Worm (Caenorhabditis elegans) whole organism, L4 larva: ENCODE data around the gene F13H6.5.

Source experiments
- Y105C5A.15 ChIP-seq: fragments of 200-800 bp; sonication (Bioruptor generic); IDR thresholded peaks from 2 replicates; pipeline ENCODE4 v1.3.6; 2022; ENCODE audit warnings: missing genetic modification characterization, missing compliant biosample characterization
- ZK337.2 ChIP-seq: fragments of 200-800 bp; sonication (Bioruptor generic); IDR thresholded peaks from 2 replicates; pipeline ENCODE4 v1.3.6; 2022; ENCODE audit warnings: missing genetic modification reagents, missing genetic modification characterization, missing compliant biosample characterization
- aha-1 ChIP-seq: fragments of 150-350 bp; peaks from one replicate; lab custom pipeline; 2014; ENCODE audit warnings: missing biosample characterization, missing genetic modification characterization
- ceh-32 ChIP-seq: sonication (generic microtip); optimal IDR thresholded peaks from 2 replicates; lab custom pipeline; 2016; ENCODE audit warnings: mild to moderate bottlenecking, missing genetic modification characterization, missing compliant biosample characterization; ENCODE audit not compliant: poor library complexity
- ceh-82 ChIP-seq: sonication (generic microtip); optimal IDR thresholded peaks from 2 replicates; lab custom pipeline; 2017; ENCODE audit warnings: missing biosample characterization, missing genetic modification characterization
- cey-2 ChIP-seq: sonication (generic microtip); optimal IDR thresholded peaks from 3 replicates; lab custom pipeline; 2017; ENCODE audit warnings: missing genetic modification characterization, mild to moderate bottlenecking, missing compliant biosample characterization, antibody characterized with exemption, borderline replicate concordance; ENCODE audit not compliant: insufficient read depth
- daf-16 ChIP-seq, 3 experiments: sonication (generic microtip); optimal IDR thresholded peaks; 2 replicates each; lab custom pipeline; 2016 to 2017; ENCODE audit warnings: missing genetic modification characterization in 3 of 3, missing genetic modification reagents in 3 of 3, mild to moderate bottlenecking in 2 of 3, missing compliant biosample characterization in 2 of 3, missing biosample characterization in 1 of 3, moderate library complexity in 1 of 3
- dmd-6 ChIP-seq: fragments of 200-800 bp; sonication (Bioruptor generic); IDR thresholded peaks from 2 replicates; pipeline ENCODE4 v1.3.6; 2022; ENCODE audit warnings: missing genetic modification reagents, missing genetic modification characterization, missing compliant biosample characterization
- dmd-8 ChIP-seq: fragments of 200-800 bp; sonication (Bioruptor generic); IDR thresholded peaks from 2 replicates; pipeline ENCODE4 v1.3.6; 2022; ENCODE audit warnings: missing genetic modification characterization, missing compliant biosample characterization
- dve-1 ChIP-seq: sonication (generic microtip); optimal IDR thresholded peaks from 2 replicates; lab custom pipeline; 2017; ENCODE audit warnings: antibody characterized with exemption, mild to moderate bottlenecking, missing genetic modification characterization, missing compliant biosample characterization; ENCODE audit not compliant: insufficient read depth
- hif-1 ChIP-seq, 2 experiments: sonication (generic microtip); optimal IDR thresholded peaks; 2 replicates each; lab custom pipeline; 2016 to 2017; ENCODE audit warnings: missing compliant biosample characterization in 2 of 2, missing genetic modification characterization in 2 of 2, missing genetic modification reagents in 2 of 2, missing genotype in 2 of 2, mild to moderate bottlenecking in 1 of 2
- hlh-11 ChIP-seq: fragments of 200-800 bp; sonication (Bioruptor generic); optimal IDR thresholded peaks from 2 replicates; lab custom pipeline; 2018; ENCODE audit warnings: mild to moderate bottlenecking, missing genetic modification characterization, missing compliant biosample characterization
- hlh-30 ChIP-seq: sonication (generic microtip); optimal IDR thresholded peaks from 2 replicates; lab custom pipeline; 2017; ENCODE audit warnings: antibody characterized with exemption, mild to moderate bottlenecking, missing genetic modification characterization, missing compliant biosample characterization; ENCODE audit not compliant: insufficient read depth
- lin-29 ChIP-seq: fragments of 200-800 bp; sonication (Bioruptor generic); IDR thresholded peaks from 2 replicates; pipeline ENCODE4 v1.3.6; 2022; ENCODE audit warnings: missing genetic modification reagents, missing genetic modification characterization, missing compliant biosample characterization
- madf-9 ChIP-seq: fragments of 200-800 bp; sonication (Bioruptor generic); conservative IDR thresholded peaks from 2 replicates; pipeline ENCODE4 v1.3.6; 2022; ENCODE audit warnings: missing genetic modification reagents, missing genetic modification characterization, missing compliant biosample characterization
- mep-1 ChIP-seq: fragments of 150-350 bp; sonication (generic microtip); optimal IDR thresholded peaks from 3 replicates; lab custom pipeline; 2014; ENCODE audit warnings: missing biosample characterization, missing genetic modification characterization
- mes-2 ChIP-seq: sonication (generic microtip); optimal IDR thresholded peaks from 2 replicates; lab custom pipeline; 2016; ENCODE audit warnings: missing genotype, mild to moderate bottlenecking, missing genetic modification characterization, missing compliant biosample characterization; ENCODE audit not compliant: poor library complexity, severe bottlenecking
- mxl-3 ChIP-seq: fragments of 200-800 bp; sonication (Bioruptor generic); optimal IDR thresholded peaks from 2 replicates; lab custom pipeline; 2018; ENCODE audit warnings: mild to moderate bottlenecking, missing genetic modification characterization, missing compliant biosample characterization
- nhr-102 ChIP-seq: sonication (generic microtip); optimal IDR thresholded peaks from 2 replicates; lab custom pipeline; 2016; ENCODE audit warnings: mild to moderate bottlenecking, missing genetic modification characterization, moderate library complexity, missing compliant biosample characterization
- nhr-11 ChIP-seq: fragments of 150-350 bp; optimal IDR thresholded peaks from 2 replicates; lab custom pipeline; 2014; ENCODE audit warnings: missing biosample characterization, missing genetic modification characterization
- nhr-28 ChIP-seq: fragments of 150-350 bp; optimal IDR thresholded peaks from 2 replicates; lab custom pipeline; 2014; ENCODE audit warnings: missing biosample characterization, missing genetic modification characterization
- nhr-6 ChIP-seq: fragments of 150-350 bp; optimal IDR thresholded peaks from 2 replicates; lab custom pipeline; 2014; ENCODE audit warnings: missing biosample characterization, missing genetic modification characterization
- nhr-77 ChIP-seq: fragments of 150-350 bp; optimal IDR thresholded peaks from 2 replicates; lab custom pipeline; 2014; ENCODE audit warnings: missing biosample characterization, missing genetic modification characterization
- pqm-1 ChIP-seq: sonication (generic microtip); optimal IDR thresholded peaks from 2 replicates; lab custom pipeline; 2017; ENCODE audit warnings: missing biosample characterization, missing genetic modification characterization
- set-16 ChIP-seq: fragments of 200-800 bp; sonication (Bioruptor generic); IDR thresholded peaks from 2 replicates; pipeline ENCODE4 v1.3.6; 2022; ENCODE audit warnings: missing genetic modification reagents, missing genetic modification characterization, missing compliant biosample characterization
- spr-1 ChIP-seq: sonication (generic microtip); optimal IDR thresholded peaks from 2 replicates; lab custom pipeline; 2016; ENCODE audit warnings: mild to moderate bottlenecking, missing genetic modification characterization, missing compliant biosample characterization
- spr-3 ChIP-seq: fragments of 200-800 bp; sonication (Bioruptor generic); optimal IDR thresholded peaks from 2 replicates; lab custom pipeline; 2018; ENCODE audit warnings: mild to moderate bottlenecking, missing genetic modification characterization, missing compliant biosample characterization
- tra-1 ChIP-seq: fragments of 200-800 bp; sonication (Bioruptor generic); IDR thresholded peaks from 2 replicates; pipeline ENCODE4 v1.3.6; 2022; ENCODE audit warnings: missing genetic modification reagents, missing genetic modification characterization, missing compliant biosample characterization
- unc-130 ChIP-seq: sonication (generic microtip); optimal IDR thresholded peaks from 2 replicates; lab custom pipeline; 2016; ENCODE audit warnings: missing genetic modification reagents, missing genetic modification characterization, missing compliant biosample characterization
- unc-62 ChIP-seq, 3 experiments: fragments of 150-350 bp in 1 of 3; sonication (generic microtip); optimal IDR thresholded peaks in 2 of 3; peaks in 1 of 3; 1 replicate in 1 of 3; 2 replicates in 2 of 3; lab custom pipeline; 2014 to 2017; ENCODE audit warnings: missing biosample characterization in 3 of 3, missing genetic modification characterization in 3 of 3, missing genetic modification reagents in 3 of 3, missing genotype in 1 of 3
- zip-2 ChIP-seq: fragments of 150-350 bp; optimal IDR thresholded peaks from 2 replicates; lab custom pipeline; 2014; ENCODE audit warnings: missing biosample characterization, missing genetic modification characterization

The F13H6.5 gene

ce11 chrV:6385677-6386276, 11.0 kb upstream of the F13H6.5 start:
- TF ChIP-seq aha-1 (tag; lab: Kevin White, UChicago): peak; percentile 98
- TF ChIP-seq spr-3: no peak
- TF ChIP-seq set-16: no peak
- no peak for TF ChIP-seq mxl-3
- TF ChIP-seq nhr-28: no peak

- TF ChIP-seq nhr-102 (tag; lab: Kevin White, UChicago) (no peak), nhr-6 (tag; lab: Kevin White, UChicago) (no peak), hif-1 (tag; optimal IDR thresholded peaks at IDR 0.05; lab: Kevin White, UChicago) (no peak), Y105C5A.15 (GFP tag; lab: Robert Waterston, UW) (no peak), nhr-77 (no peak), tra-1 (GFP tag; lab: Robert Waterston, UW) (no peak), nhr-28 (peak; percentile 93)
Observed at ce11 chrV:6368494-6368893, 6.2 kb downstream of the F13H6.5 start.

- TF ChIP-seq hlh-30 (tag; lab: Kevin White, UChicago) (peak; percentile 20), ceh-82 (tag; lab: Kevin White, UChicago) (no peak), nhr-77 (peak; percentile 4), cey-2 (peak; percentile 58), spr-3 (no peak), mep-1 (peak; percentile 4), ceh-32 (tag; lab: Kevin White, UChicago) (no peak), dmd-6 (peak; percentile 35), hlh-11 (tag; lab: Kevin White, UChicago) (peak; percentile 17), nhr-28 (peak; percentile 99), mes-2 (tag; lab: Kevin White, UChicago) (peak; percentile 12), dve-1 (tag; lab: Kevin White, UChicago) (peak; percentile 36), daf-16 (GFP tag; optimal IDR thresholded peaks at IDR 0.05; lab: Kevin White, UChicago) (no peak), daf-16 (tag; optimal IDR thresholded peaks at IDR 0.05; lab: Kevin White, UChicago) (peak; percentile 55), unc-130 (GFP tag; lab: Kevin White, UChicago) (no peak)
Observed at ce11 chrV:6365597-6365996, 9.1 kb downstream of the F13H6.5 start, which contains the start of gene cest-33. TSS of gene cest-33 (minus strand) at chrV:6365671.

- TF ChIP-seq spr-1 (tag; lab: Kevin White, UChicago): no peak
- TF ChIP-seq ZK337.2 (GFP tag; lab: Robert Waterston, UW): no peak
- TF ChIP-seq aha-1 (tag; lab: Kevin White, UChicago): no peak
- TF ChIP-seq dmd-6: peak; percentile 20; the same call in 1 of the 2 replicates
- TF ChIP-seq pqm-1: peak; percentile 53
- peak; percentile 54 for TF ChIP-seq nhr-28
- no peak for TF ChIP-seq spr-3
- TF ChIP-seq daf-16 (GFP tag; optimal IDR thresholded peaks at IDR 0.05; lab: Kevin White, UChicago): no peak
- peak; percentile 6 for TF ChIP-seq daf-16 (tag; optimal IDR thresholded peaks at IDR 0.05; lab: Kevin White, UChicago)
Observed at ce11 chrV:6364806-6365205, 9.9 kb downstream of the F13H6.5 start.

ce11 chrV:6361688-6362087, 13.1 kb downstream of the F13H6.5 start:
- TF ChIP-seq lin-29 (GFP tag; lab: Robert Waterston, UW): no peak
- TF ChIP-seq cey-2: no peak
- TF ChIP-seq unc-62 (GFP tag; optimal IDR thresholded peaks at IDR 0.05 in 1 of 2; lab: Kevin White, UChicago): peak in 1 of 2 experiments; percentile 90
- TF ChIP-seq unc-62 (tag; optimal IDR thresholded peaks at IDR 0.05; lab: Kevin White, UChicago): no peak
- no peak for TF ChIP-seq zip-2 (tag; lab: Kevin White, UChicago)
- TF ChIP-seq dmd-8: no peak
- TF ChIP-seq nhr-11 (tag; lab: Kevin White, UChicago): no peak
- no peak for TF ChIP-seq madf-9 (GFP tag; lab: Robert Waterston, UW)
